Fruit fly (Drosophila melanogaster): ENCODE results near the gene tal-1A.

DNA sequence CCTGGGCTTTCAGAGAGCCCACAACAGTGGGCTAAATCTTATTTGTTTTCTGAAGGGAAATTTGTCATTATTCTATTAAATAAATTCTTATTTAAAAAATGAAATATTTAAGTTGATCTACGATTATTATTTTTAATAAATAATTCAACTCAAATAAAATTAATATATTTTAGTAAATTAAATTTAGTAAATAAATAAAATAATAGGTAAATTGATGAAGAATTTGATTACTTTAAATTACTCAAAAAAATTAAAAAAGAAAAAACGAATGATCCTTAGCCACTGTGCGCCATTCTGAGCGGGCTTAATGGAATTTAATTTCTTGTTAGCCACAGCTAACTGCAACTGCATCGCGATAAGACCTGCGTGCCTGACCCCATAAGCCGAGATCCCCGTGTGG lies 35.4 kb downstream of the tal-1A start:
- TF ChIP-seq Hr4 (GFP tag; optimal IDR thresholded peaks at IDR 0.05) (no peak), CG6163 (GFP tag; IDR thresholded peaks at IDR 0.05) (no peak)

Data from whole organism, prepupa.